Fruit fly (Drosophila melanogaster): ENCODE results near the gene shps.

Gene shps

DNA sequence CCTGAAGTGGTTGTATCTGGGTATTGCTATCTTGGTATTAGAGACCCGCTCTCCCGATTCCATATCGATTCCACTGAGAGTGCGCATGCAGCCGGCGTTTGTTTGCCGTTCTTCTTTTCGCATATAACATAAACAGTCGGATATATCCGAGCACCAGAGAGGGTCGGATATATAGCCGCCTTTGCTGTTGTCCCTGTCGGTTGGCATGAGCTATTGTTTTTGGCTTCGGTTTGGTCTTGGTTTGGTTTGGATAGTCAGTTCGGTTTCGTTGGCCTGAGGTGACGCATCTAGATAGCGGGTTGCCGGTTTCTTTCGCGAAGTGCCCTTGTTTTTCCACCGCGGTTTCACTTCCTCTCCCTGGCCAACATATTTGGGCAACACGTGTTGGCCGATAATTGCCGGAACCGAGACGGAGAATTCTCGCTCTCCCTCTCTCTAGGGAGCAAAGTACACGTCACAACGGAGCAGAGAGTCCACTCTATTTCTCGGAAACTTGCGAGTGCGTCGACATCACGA, 6.5 kb upstream of the shps start, which contains the start of gene Orct2 (continued):
- TF ChIP-seq Scr (GFP tag; IDR thresholded peaks at IDR 0.05; ENCODE audit: partially characterized antibody) (peak; percentile 29; the same call in 1 of the 2 replicates), crol (GFP tag; IDR thresholded peaks at IDR 0.05) (peak; percentile 84), CG10274 (GFP tag; optimal IDR thresholded peaks at IDR 0.05) (no peak), abd-A (tag; optimal IDR thresholded peaks at IDR 0.05) (peak; percentile 79), Atf-2 (GFP tag; optimal IDR thresholded peaks at IDR 0.05) (no peak), dimm (GFP tag; IDR thresholded peaks at IDR 0.05) (no peak), CG13624 (GFP tag; optimal IDR thresholded peaks at IDR 0.05) (peak; percentile 23), YL-1 (GFP tag; optimal IDR thresholded peaks at IDR 0.05) (peak; percentile 4), Fer1 (GFP tag; optimal IDR thresholded peaks at IDR 0.05) (peak; percentile 68), fd102C (GFP tag; optimal IDR thresholded peaks at IDR 0.05) (peak; percentile 28), Hey (tag; optimal IDR thresholded peaks at IDR 0.05) (peak; percentile 11), gce (GFP tag; IDR thresholded peaks at IDR 0.05) (0 out of 3 replicates have a peak, but pooled peaks have one; percentile 43), kni (GFP tag; optimal IDR thresholded peaks at IDR 0.05) (peak; percentile 80), CG2199 (GFP tag; IDR thresholded peaks at IDR 0.05) (0 out of 3 replicates have a peak, but pooled peaks have one; percentile 37), CG7357 (GFP tag; IDR thresholded peaks at IDR 0.05) (no peak), unc-4 (GFP tag; IDR thresholded peaks at IDR 0.05; ENCODE audit: partially characterized antibody) (0 out of 2 replicates have a peak, but pooled peaks have one; percentile 26), D (optimal IDR thresholded peaks at IDR 0.05) (peak; percentile 73), D (GFP tag; optimal IDR thresholded peaks at IDR 0.05) (no peak), lab (GFP tag; optimal IDR thresholded peaks at IDR 0.05) (peak; percentile 68), sob (GFP tag; IDR thresholded peaks at IDR 0.05) (no peak), Lim3 (GFP tag; IDR thresholded peaks at IDR 0.05) (no peak), Ravus (GFP tag; IDR thresholded peaks at IDR 0.05) (peak; percentile 32), nom (GFP tag; optimal IDR thresholded peaks at IDR 0.05) (peak; percentile 74), rib (GFP tag; IDR thresholded peaks at IDR 0.05) (peak; percentile 76), cwo (GFP tag; optimal IDR thresholded peaks at IDR 0.05) (peak; percentile 100), CG34376 (GFP tag; optimal IDR thresholded peaks at IDR 0.05) (peak; percentile 66), CG5180 (GFP tag; optimal IDR thresholded peaks at IDR 0.05) (peak; percentile 56), Adf1 (GFP tag; IDR thresholded peaks at IDR 0.05) (peak; percentile 26; the same call in 1 of the 2 replicates), Dbx (GFP tag; IDR thresholded peaks at IDR 0.05) (peak; percentile 27; the same call in 1 of the 3 replicates), CG4328 (GFP tag; optimal IDR thresholded peaks at IDR 0.05) (peak; percentile 39), scrt (GFP tag; optimal IDR thresholded peaks at IDR 0.05) (peak; percentile 93), org-1 (GFP tag; optimal IDR thresholded peaks at IDR 0.05) (peak; percentile 34), Pdp1 (GFP tag; optimal IDR thresholded peaks at IDR 0.05) (peak in 1 of 2 experiments; percentile 9), B-H2 (GFP tag; optimal IDR thresholded peaks at IDR 0.05) (peak; percentile 37), mirr (GFP tag; optimal IDR thresholded peaks at IDR 0.05) (peak; percentile 82), her (GFP tag; optimal IDR thresholded peaks at IDR 0.05) (peak; percentile 8), CG34422 (GFP tag; IDR thresholded peaks at IDR 0.05) (peak; percentile 77; the same call in 1 of the 3 replicates), CG10979 (tag; optimal IDR thresholded peaks at IDR 0.05) (no peak), chinmo (GFP tag; IDR thresholded peaks at IDR 0.05; ENCODE audit: partially characterized antibody) (peak; percentile 90; the same call in 3 of the 4 replicates), CG2712 (tag; optimal IDR thresholded peaks at IDR 0.05) (peak; percentile 4), Bgb (GFP tag; IDR thresholded peaks at IDR 0.05; ENCODE audit: partially characterized antibody) (peak; percentile 50; the same call in 1 of the 2 replicates), CG16863 (GFP tag; optimal IDR thresholded peaks at IDR 0.05) (no peak), bsh (GFP tag; optimal IDR thresholded peaks at IDR 0.05) (peak in 1 of 2 experiments; percentile 9), seq (GFP tag; IDR thresholded peaks at IDR 0.05) (peak; percentile 6; the same call in 1 of the 2 replicates), nau (GFP tag; optimal IDR thresholded peaks at IDR 0.05) (peak; percentile 24), CG15696 (tag; optimal IDR thresholded peaks at IDR 0.05) (peak; percentile 16), zfh1 (GFP tag; IDR thresholded peaks at IDR 0.05) (peak; percentile 55; the same call in 2 of the 3 replicates), repo (GFP tag; optimal IDR thresholded peaks at IDR 0.05) (peak; percentile 6)

Data from whole organism, embryonic.